Worm (Caenorhabditis elegans) whole organism, mixed stage, embryonic: ENCODE measurements around the gene nhr-258.
A peak's percentile ranks its signal among the peaks of the same experiment; 100 is the strongest.

Source experiments
- M03D4.4 ChIP-seq: sonication (generic microtip); optimal IDR thresholded peaks from 2 replicates; lab custom pipeline; 2017; ENCODE audit warnings: mild to moderate bottlenecking, missing genetic modification characterization, missing compliant biosample characterization
- bed-3 ChIP-seq: fragments of 200-800 bp; sonication (Bioruptor generic); optimal IDR thresholded peaks from 3 replicates; lab custom pipeline; 2018; ENCODE audit warnings: mild to moderate bottlenecking, missing genetic modification characterization, moderate library complexity, missing compliant biosample characterization
- blmp-1 ChIP-seq: fragments of 150-350 bp; optimal IDR thresholded peaks from 2 replicates; lab custom pipeline; 2014; ENCODE audit warnings: missing biosample characterization, missing genetic modification characterization
- ceh-39 ChIP-seq: fragments of 150-350 bp; optimal IDR thresholded peaks from 2 replicates; lab custom pipeline; 2014; ENCODE audit warnings: missing biosample characterization, missing genetic modification characterization
- ceh-83 ChIP-seq: fragments of 200-800 bp; sonication (Bioruptor generic); optimal IDR thresholded peaks from 2 replicates; lab custom pipeline; 2018; ENCODE audit warnings: mild to moderate bottlenecking, missing genetic modification characterization, missing compliant biosample characterization
- ces-1 ChIP-seq: fragments of 150-350 bp; optimal IDR thresholded peaks from 2 replicates; lab custom pipeline; 2014; ENCODE audit warnings: missing biosample characterization, missing genetic modification reagents, missing genetic modification characterization
- cnd-1 ChIP-seq: fragments of 200-800 bp; sonication (Bioruptor generic); optimal IDR thresholded peaks from 2 replicates; lab custom pipeline; 2018; ENCODE audit warnings: mild to moderate bottlenecking, missing genetic modification characterization, missing compliant biosample characterization
- drap-1 ChIP-seq: fragments of 200-800 bp; sonication (Bioruptor generic); optimal IDR thresholded peaks from 3 replicates; lab custom pipeline; 2018; ENCODE audit warnings: mild to moderate bottlenecking, missing genetic modification characterization, missing compliant biosample characterization
- elt-1 ChIP-seq: sonication (generic microtip); optimal IDR thresholded peaks from 2 replicates; lab custom pipeline; 2017; ENCODE audit warnings: missing genetic modification characterization, mild to moderate bottlenecking, missing compliant biosample characterization, antibody characterized with exemption, moderate library complexity, borderline replicate concordance; ENCODE audit not compliant: insufficient read depth
- elt-3 ChIP-seq: fragments of 150-350 bp; optimal IDR thresholded peaks from 2 replicates; lab custom pipeline; 2014; ENCODE audit warnings: missing biosample characterization, missing genetic modification characterization
- ham-2 ChIP-seq: fragments of 200-800 bp; sonication (Bioruptor generic); optimal IDR thresholded peaks from 2 replicates; lab custom pipeline; 2018; ENCODE audit warnings: mild to moderate bottlenecking, missing genetic modification characterization, missing compliant biosample characterization
- hlh-1 ChIP-seq: fragments of 150-350 bp; optimal IDR thresholded peaks from 2 replicates; lab custom pipeline; 2014; ENCODE audit warnings: missing biosample characterization, missing genetic modification reagents, missing genetic modification characterization
- lin-32 ChIP-seq: fragments of 200-800 bp; sonication (Bioruptor generic); optimal IDR thresholded peaks from 2 replicates; lab custom pipeline; 2018; ENCODE audit warnings: mild to moderate bottlenecking, missing genetic modification characterization, missing compliant biosample characterization
- lsy-2 ChIP-seq: fragments of 150-350 bp; optimal IDR thresholded peaks from 2 replicates; lab custom pipeline; 2014; ENCODE audit warnings: missing biosample characterization, missing genetic modification characterization
- mab-5 ChIP-seq: fragments of 150-350 bp; optimal IDR thresholded peaks from 2 replicates; lab custom pipeline; 2014; ENCODE audit warnings: missing biosample characterization, missing genetic modification characterization
- mep-1 ChIP-seq: fragments of 150-350 bp; optimal IDR thresholded peaks from 2 replicates; lab custom pipeline; 2017; ENCODE audit warnings: missing biosample characterization, missing genetic modification reagents, missing genetic modification characterization, inconsistent platforms
- mls-2 ChIP-seq: sonication (generic microtip); optimal IDR thresholded peaks from 2 replicates; lab custom pipeline; 2016; ENCODE audit warnings: mild to moderate bottlenecking, missing genetic modification characterization, moderate library complexity, missing compliant biosample characterization
- nhr-237 ChIP-seq: fragments of 150-350 bp; optimal IDR thresholded peaks from 2 replicates; lab custom pipeline; 2014; ENCODE audit warnings: missing biosample characterization, missing genetic modification characterization
- nhr-28 ChIP-seq: fragments of 150-350 bp; optimal IDR thresholded peaks from 2 replicates; lab custom pipeline; 2014; ENCODE audit warnings: missing biosample characterization, missing genetic modification characterization
- nhr-76 ChIP-seq: sonication (generic microtip); optimal IDR thresholded peaks from 2 replicates; lab custom pipeline; 2017; ENCODE audit warnings: missing biosample characterization, missing genetic modification characterization
- pha-4 ChIP-seq: fragments of 150-350 bp; optimal IDR thresholded peaks from 2 replicates; lab custom pipeline; 2018; ENCODE audit warnings: missing biosample characterization, missing genetic modification reagents, missing genetic modification characterization
- sem-2 ChIP-seq: fragments of 200-800 bp; sonication (Bioruptor generic); optimal IDR thresholded peaks from 2 replicates; lab custom pipeline; 2018; ENCODE audit warnings: mild to moderate bottlenecking, missing genetic modification characterization, missing compliant biosample characterization
- snpc-4 ChIP-seq: fragments of 150-350 bp; optimal IDR thresholded peaks from 2 replicates; lab custom pipeline; 2014; ENCODE audit warnings: missing biosample characterization, missing genetic modification characterization
- sptf-1 ChIP-seq: sonication (generic microtip); optimal IDR thresholded peaks from 2 replicates; lab custom pipeline; 2017; ENCODE audit warnings: mild to moderate bottlenecking, missing genetic modification characterization, moderate library complexity, missing compliant biosample characterization
- unc-120 ChIP-seq: sonication (generic microtip); optimal IDR thresholded peaks from 2 replicates; lab custom pipeline; 2017; ENCODE audit warnings: missing genetic modification characterization, missing compliant biosample characterization; ENCODE audit not compliant: poor library complexity, severe bottlenecking
- unc-39 ChIP-seq: fragments of 150-350 bp; optimal IDR thresholded peaks from 2 replicates; lab custom pipeline; 2014; ENCODE audit warnings: missing biosample characterization, missing genetic modification characterization
- unc-62 ChIP-seq: fragments of 150-350 bp; optimal IDR thresholded peaks from 2 replicates; lab custom pipeline; 2014; ENCODE audit warnings: missing biosample characterization, missing genetic modification reagents, missing genetic modification characterization
- zip-8 ChIP-seq: fragments of 150-350 bp; optimal IDR thresholded peaks from 2 replicates; lab custom pipeline; 2014; ENCODE audit warnings: missing biosample characterization, missing genetic modification characterization
- ztf-11 ChIP-seq: fragments of 150-350 bp; optimal IDR thresholded peaks from 2 replicates; lab custom pipeline; 2014; ENCODE audit warnings: missing biosample characterization, missing genetic modification characterization

Gene nhr-258

DNA sequence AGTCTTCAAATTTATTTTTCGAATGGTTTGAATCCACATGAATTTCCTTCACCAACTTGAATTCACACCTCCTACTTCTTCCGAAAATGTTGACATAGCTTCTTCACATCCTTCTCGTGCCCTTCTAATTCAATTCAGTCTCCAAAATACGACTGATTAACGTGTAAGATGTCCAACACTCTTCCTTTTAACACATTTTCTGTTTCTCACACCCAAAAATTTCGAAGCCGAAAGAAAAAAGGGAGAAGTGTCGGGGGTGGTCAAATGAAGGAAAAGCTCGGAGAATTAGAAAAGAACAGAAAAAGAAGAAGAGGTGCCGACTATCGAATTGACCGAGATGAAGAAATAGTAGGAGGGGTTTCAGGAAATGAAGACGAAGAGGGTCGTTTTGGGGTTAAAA is 8.0 kb downstream of the nhr-258 start:
- TF ChIP-seq unc-39 (tag; lab: Kevin White, UChicago) (no peak), ces-1 (GFP tag; lab: Kevin White, UChicago) (peak; percentile 82)

ce11 chrIV:8053955-8054354 is 9.2 kb downstream of the nhr-258 start:
- TF ChIP-seq ces-1 (GFP tag; lab: Kevin White, UChicago) (peak; percentile 74), sptf-1 (no peak)

DNA sequence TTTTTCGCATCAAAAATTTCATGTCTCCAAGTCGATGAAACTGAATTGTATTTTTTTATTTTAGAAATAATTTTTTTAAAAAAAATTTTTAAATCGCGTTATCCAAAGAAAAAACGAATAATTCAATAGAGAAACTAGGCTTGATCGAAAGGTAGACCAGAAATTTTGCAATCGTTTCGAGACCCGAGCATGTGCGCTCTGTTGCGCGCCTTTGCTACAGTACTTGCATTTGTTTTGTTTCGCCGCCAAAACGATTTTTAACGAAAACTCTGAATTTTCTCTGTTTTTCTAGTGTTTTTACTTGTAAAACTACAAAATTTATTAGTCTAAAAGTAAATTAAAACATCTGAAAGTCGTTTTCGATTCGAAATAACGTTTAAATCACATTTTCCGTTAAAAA is 16.5 kb downstream of the nhr-258 start:
- TF ChIP-seq lsy-2 (tag; lab: Kevin White, UChicago) = no peak
- no peak for TF ChIP-seq ceh-39 (tag; lab: Kevin White, UChicago)
- TF ChIP-seq mab-5 (tag; lab: Kevin White, UChicago) = no peak
- no peak for TF ChIP-seq nhr-76 (tag; lab: Kevin White, UChicago)
- TF ChIP-seq pha-4 (tag; lab: Kevin White, UChicago) = no peak
- no peak for TF ChIP-seq elt-1
- no peak for TF ChIP-seq cnd-1 (tag; lab: Kevin White, UChicago)
- no peak for TF ChIP-seq nhr-28
- TF ChIP-seq mep-1 (tag; lab: Kevin White, UChicago) = no peak
- TF ChIP-seq ham-2 (GFP tag; lab: Kevin White, UChicago) = no peak
- TF ChIP-seq unc-120 = no peak
- TF ChIP-seq hlh-1 = no peak
- TF ChIP-seq elt-3 (tag; lab: Kevin White, UChicago) = no peak

DNA sequence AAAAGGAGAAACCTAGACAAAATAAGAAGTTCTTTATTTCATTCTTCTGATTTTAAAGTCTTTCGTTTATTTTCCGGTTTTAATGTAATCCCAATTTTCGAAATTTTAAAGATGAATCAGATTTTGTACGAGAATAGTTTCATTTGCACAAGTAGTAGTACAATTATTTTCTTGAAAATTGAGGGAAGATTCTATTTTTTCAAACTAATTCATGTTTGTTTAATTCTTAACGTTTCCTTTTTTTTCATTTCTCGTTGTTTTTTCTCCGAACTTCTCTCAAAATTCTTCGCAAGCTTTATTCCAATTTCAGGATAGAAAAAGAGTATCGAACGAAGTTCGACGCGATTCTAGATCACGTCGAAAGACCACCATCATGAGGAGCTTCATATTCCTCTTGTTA is 17.6 kb downstream of the nhr-258 start, which contains the start of gene sax-7:
Gene sax-7, plus strand, starts transcription at position 301 of the 400 bp plus-strand sequence.
- TF ChIP-seq unc-120 (no peak), sptf-1 (no peak), hlh-1 (no peak)

DNA sequence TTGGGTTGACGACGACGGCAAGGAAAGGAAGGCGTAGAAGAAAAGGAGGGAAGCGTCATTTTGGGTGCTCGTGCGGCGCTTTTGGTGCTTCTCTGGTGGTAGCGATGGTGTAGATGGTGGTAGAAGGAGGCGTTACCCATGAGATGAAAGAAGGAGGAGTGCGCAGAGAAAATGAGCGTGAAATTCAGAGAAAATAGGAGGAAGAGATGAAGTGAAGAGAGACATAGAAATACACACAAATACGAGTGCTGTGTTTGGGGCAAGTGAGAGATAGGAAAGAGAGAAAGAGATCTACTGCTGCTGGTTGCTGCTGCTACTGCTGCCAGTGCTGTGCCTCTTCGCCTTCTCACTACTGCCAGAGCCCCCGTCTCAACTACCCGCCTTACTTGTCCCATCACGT is 21.9 kb downstream of the nhr-258 start:
- TF ChIP-seq snpc-4 (tag; lab: Kevin White, UChicago) (no peak), mls-2 (peak; percentile 58), hlh-1 (no peak), nhr-76 (tag; lab: Kevin White, UChicago) (no peak), mab-5 (tag; lab: Kevin White, UChicago) (no peak), sem-2 (GFP tag; lab: Kevin White, UChicago) (no peak), nhr-237 (tag; lab: Kevin White, UChicago) (no peak), lin-32 (GFP tag; lab: Kevin White, UChicago) (no peak), lsy-2 (tag; lab: Kevin White, UChicago) (peak; percentile 24), drap-1 (GFP tag; lab: Kevin White, UChicago) (peak; percentile 15), ces-1 (GFP tag; lab: Kevin White, UChicago) (peak; percentile 48), mep-1 (tag; lab: Kevin White, UChicago) (peak; percentile 30), bed-3 (GFP tag; lab: Kevin White, UChicago) (no peak), elt-1 (no peak), M03D4.4 (tag; lab: Kevin White, UChicago) (peak; percentile 36), unc-62 (peak; percentile 8), ham-2 (GFP tag; lab: Kevin White, UChicago) (peak; percentile 29), pha-4 (tag; lab: Kevin White, UChicago) (peak; percentile 19), ceh-83 (GFP tag; lab: Kevin White, UChicago) (no peak), nhr-28 (no peak), unc-120 (peak; percentile 77), sptf-1 (peak; percentile 71), ztf-11 (peak; percentile 34), zip-8 (tag; lab: Kevin White, UChicago) (no peak), unc-39 (tag; lab: Kevin White, UChicago) (no peak)

ce11 chrIV:8067745-8068144 is 23.0 kb downstream of the nhr-258 start:
- TF ChIP-seq elt-3 (tag; lab: Kevin White, UChicago) (no peak), blmp-1 (tag; lab: Kevin White, UChicago) (no peak), ceh-39 (tag; lab: Kevin White, UChicago) (no peak), drap-1 (GFP tag; lab: Kevin White, UChicago) (no peak), mls-2 (peak; percentile 34), mab-5 (tag; lab: Kevin White, UChicago) (no peak)
